Fruit fly (Drosophila melanogaster) whole organism, prepupa: ENCODE data around the gene Trc8.

Experiments
- CG8632 ChIP-seq: fragments of 200-800 bp; sonication (Bioruptor generic); optimal IDR thresholded peaks from 3 replicates; lab custom pipeline; 2016; ENCODE audit warnings: missing biosample characterization, missing genetic modification characterization
- Hr38 ChIP-seq: sonication (Bioruptor generic); optimal IDR thresholded peaks from 2 replicates; lab custom pipeline; 2016; ENCODE audit warnings: missing biosample characterization, missing genetic modification characterization
- eg ChIP-seq: fragments of 200-800 bp; sonication (Bioruptor generic); IDR thresholded peaks from 3 replicates; pipeline ENCODE4 v1.3.6; 2022; ENCODE audit warnings: missing biosample characterization, missing genetic modification characterization
- pdm3 ChIP-seq: fragments of 200-800 bp; sonication (Bioruptor generic); optimal IDR thresholded peaks from 3 replicates; lab custom pipeline; 2016; ENCODE audit warnings: missing biosample characterization, missing genetic modification characterization

DNA sequence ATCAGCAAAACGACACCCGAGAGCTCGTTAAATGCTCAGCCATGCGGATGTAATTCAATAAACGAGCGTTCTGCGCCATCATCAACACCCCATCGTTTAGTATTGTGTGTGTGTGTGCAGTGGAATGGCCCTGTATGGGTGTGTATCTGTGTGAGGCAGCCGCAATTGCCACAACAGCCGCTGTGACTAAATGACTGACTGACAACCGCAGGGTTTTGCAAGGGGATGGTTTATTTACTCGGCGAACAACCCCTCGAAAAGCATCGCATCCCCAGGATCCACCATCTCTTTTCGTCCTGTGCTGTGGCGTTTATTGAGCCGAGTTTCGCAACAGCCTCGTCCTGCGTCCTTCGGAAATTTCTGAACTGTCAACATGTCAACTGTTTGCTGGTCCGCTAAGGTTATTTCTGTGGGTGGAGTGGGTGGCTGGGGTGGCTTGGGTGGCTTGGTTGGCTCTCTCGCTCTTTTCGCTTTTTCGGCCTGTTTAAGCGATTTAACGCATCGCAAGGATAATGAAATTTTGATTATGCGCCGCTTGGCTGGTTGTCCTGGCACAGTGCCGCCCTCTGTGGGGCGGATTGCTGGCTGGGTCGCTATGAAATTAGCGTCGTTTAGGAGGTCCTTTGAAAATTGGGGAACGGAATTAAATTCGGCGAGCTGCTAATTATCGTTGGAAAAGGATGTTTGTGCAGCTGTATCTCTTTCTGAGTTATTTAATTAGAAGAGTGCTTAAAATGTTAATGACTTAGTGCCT lies 49.4 kb upstream of the Trc8 start:
- TF ChIP-seq Hr38 = no peak
- no peak for TF ChIP-seq eg (GFP tag; lab: Robert Waterston, UW)
- TF ChIP-seq CG8632 (GFP tag; lab: Kevin White, UChicago) = no peak
- no peak for TF ChIP-seq pdm3
